Worm (Caenorhabditis elegans) whole organism, L4/young adult: ENCODE results near the gene gei-6.

Experiments used
- W03F9.2 ChIP-seq: fragments of 150-350 bp; optimal IDR thresholded peaks from 2 replicates; lab custom pipeline; 2014; ENCODE audit warnings: missing biosample characterization, missing genetic modification characterization
- dao-5 ChIP-seq: sonication (generic microtip); optimal IDR thresholded peaks from 2 replicates; lab custom pipeline; 2016; ENCODE audit warnings: missing genotype, missing genetic modification characterization, moderate library complexity, missing compliant biosample characterization
- him-1 ChIP-seq: sonication (generic microtip); optimal IDR thresholded peaks from 2 replicates; lab custom pipeline; 2016; ENCODE audit warnings: missing genotype, missing genetic modification reagents, missing genetic modification characterization, missing compliant biosample characterization

ce11 chrV:7214802-7215201, 15.8 kb downstream of the gei-6 start, which contains the start of gene soap-1:
- TF ChIP-seq him-1 (no peak), W03F9.2 (tag; lab: Kevin White, UChicago) (no peak), dao-5 (tag; lab: Kevin White, UChicago) (no peak)
